Worm (Caenorhabditis elegans) whole organism, L4 larva: ENCODE results near the gene F32E10.9.

ENCODE experiments used
- aha-1 ChIP-seq: fragments of 150-350 bp; peaks from one replicate; lab custom pipeline; 2014; ENCODE audit warnings: missing biosample characterization, missing genetic modification characterization
- daf-8 ChIP-seq: fragments of 200-800 bp; sonication (Bioruptor generic); IDR thresholded peaks from 2 replicates; pipeline ENCODE4 v1.3.6; 2022; ENCODE audit warnings: missing genetic modification characterization, missing compliant biosample characterization
- dmd-8 ChIP-seq: fragments of 200-800 bp; sonication (Bioruptor generic); IDR thresholded peaks from 2 replicates; pipeline ENCODE4 v1.3.6; 2022; ENCODE audit warnings: missing genetic modification characterization, missing compliant biosample characterization
- fkh-10 ChIP-seq: fragments of 150-350 bp; optimal IDR thresholded peaks from 2 replicates; lab custom pipeline; 2014; ENCODE audit warnings: missing biosample characterization, missing genetic modification reagents, missing genetic modification characterization
- fos-1 ChIP-seq: fragments of 150-350 bp; optimal IDR thresholded peaks from 2 replicates; lab custom pipeline; 2014; ENCODE audit warnings: missing biosample characterization, missing genetic modification characterization
- hlh-11 ChIP-seq: fragments of 200-800 bp; sonication (Bioruptor generic); optimal IDR thresholded peaks from 2 replicates; lab custom pipeline; 2018; ENCODE audit warnings: mild to moderate bottlenecking, missing genetic modification characterization, missing compliant biosample characterization
- lsy-2 ChIP-seq, 2 experiments: fragments of 150-350 bp in 1 of 2; sonication (generic microtip) in 1 of 2; optimal IDR thresholded peaks; 2 replicates each; lab custom pipeline; 2014 to 2017; ENCODE audit warnings: missing biosample characterization in 2 of 2, missing genetic modification characterization in 2 of 2
- nhr-237 ChIP-seq: sonication (generic microtip); optimal IDR thresholded peaks from 2 replicates; lab custom pipeline; 2017; ENCODE audit warnings: missing biosample characterization, missing genetic modification characterization
- nhr-28 ChIP-seq: fragments of 150-350 bp; optimal IDR thresholded peaks from 2 replicates; lab custom pipeline; 2014; ENCODE audit warnings: missing biosample characterization, missing genetic modification characterization
- nhr-77 ChIP-seq: fragments of 150-350 bp; optimal IDR thresholded peaks from 2 replicates; lab custom pipeline; 2014; ENCODE audit warnings: missing biosample characterization, missing genetic modification characterization
- pha-4 ChIP-seq, 2 experiments: fragments of 150-350 bp in 1 of 2; fragments of 200-800 bp in 1 of 2; sonication (Bioruptor generic) in 1 of 2; IDR thresholded peaks in 1 of 2; optimal IDR thresholded peaks in 1 of 2; 2 replicates each; pipeline versions ENCODE4 v1.3.6 to Lab custom; 2014 to 2022; ENCODE audit warnings: missing genetic modification characterization in 2 of 2, missing genetic modification reagents in 2 of 2, missing biosample characterization in 1 of 2, missing compliant biosample characterization in 1 of 2
- snpc-1.2 ChIP-seq: fragments of 200-800 bp; sonication (Bioruptor generic); IDR thresholded peaks from 2 replicates; pipeline ENCODE4 v1.3.6; 2022; ENCODE audit warnings: missing genetic modification reagents, missing genetic modification characterization, missing compliant biosample characterization
- snpc-4 ChIP-seq: fragments of 150-350 bp; optimal IDR thresholded peaks from 2 replicates; lab custom pipeline; 2014; ENCODE audit warnings: missing biosample characterization, missing genetic modification characterization
- unc-62 ChIP-seq, 3 experiments: fragments of 150-350 bp in 1 of 3; sonication (generic microtip); optimal IDR thresholded peaks in 2 of 3; peaks in 1 of 3; 1 replicate in 1 of 3; 2 replicates in 2 of 3; lab custom pipeline; 2014 to 2017; ENCODE audit warnings: missing biosample characterization in 3 of 3, missing genetic modification characterization in 3 of 3, missing genetic modification reagents in 3 of 3, missing genotype in 1 of 3

- no peak for TF ChIP-seq snpc-1.2
- TF ChIP-seq dmd-8 (GFP tag; lab: Robert Waterston, UW) = no peak
- TF ChIP-seq nhr-237 (tag; lab: Kevin White, UChicago) = no peak
- no peak for TF ChIP-seq pha-4 (GFP tag; IDR thresholded peaks at IDR 0.05; lab: Robert Waterston, UW)
- TF ChIP-seq pha-4 (tag; optimal IDR thresholded peaks at IDR 0.05; lab: Kevin White, UChicago) = no peak
- TF ChIP-seq aha-1 (tag; lab: Kevin White, UChicago) = no peak
- TF ChIP-seq fos-1 (tag; lab: Kevin White, UChicago) = no peak
- TF ChIP-seq nhr-77 (tag; lab: Kevin White, UChicago) = no peak
- TF ChIP-seq snpc-4 (tag; lab: Kevin White, UChicago) = no peak
- TF ChIP-seq hlh-11 = no peak
- no peak for TF ChIP-seq nhr-28 (tag; lab: Kevin White, UChicago)
- TF ChIP-seq lsy-2 (tag; optimal IDR thresholded peaks at IDR 0.05; lab: Kevin White, UChicago) = no peak
- TF ChIP-seq daf-8 (GFP tag; lab: Robert Waterston, UW) = no peak
- no peak for TF ChIP-seq unc-62 (GFP tag; optimal IDR thresholded peaks at IDR 0.05 in 1 of 2; lab: Kevin White, UChicago)
- no peak for TF ChIP-seq unc-62 (tag; optimal IDR thresholded peaks at IDR 0.05; lab: Kevin White, UChicago)
- TF ChIP-seq fkh-10 = no peak
These were observed 14.5 kb upstream of the F32E10.9 start, which contains the start of gene F32E10.5 for ce11 chrIV:7578281-7578680.
